Worm (Caenorhabditis elegans) whole organism, L3 larva: ENCODE data around the gene let-92.

Source experiments
- R02D3.7 ChIP-seq: fragments of 150-350 bp; optimal IDR thresholded peaks from 2 replicates; lab custom pipeline; 2014; ENCODE audit warnings: missing biosample characterization, missing genetic modification characterization
- ZK546.5 ChIP-seq: sonication (generic microtip); optimal IDR thresholded peaks from 2 replicates; lab custom pipeline; 2017; ENCODE audit warnings: missing biosample characterization, missing genetic modification characterization
- aly-2 ChIP-seq: fragments of 150-350 bp; optimal IDR thresholded peaks from 2 replicates; lab custom pipeline; 2014; ENCODE audit warnings: missing biosample characterization, missing genetic modification characterization
- ceh-16 ChIP-seq: sonication (generic microtip); optimal IDR thresholded peaks from 2 replicates; lab custom pipeline; 2017; ENCODE audit warnings: missing biosample characterization, missing genetic modification characterization
- ceh-28 ChIP-seq: fragments of 150-350 bp; optimal IDR thresholded peaks from 2 replicates; lab custom pipeline; 2014; ENCODE audit warnings: missing biosample characterization, missing genetic modification reagents, missing genetic modification characterization
- ceh-82 ChIP-seq: fragments of 150-350 bp; optimal IDR thresholded peaks from 2 replicates; lab custom pipeline; 2014; ENCODE audit warnings: missing biosample characterization, missing genetic modification characterization
- ceh-9 ChIP-seq: sonication (generic microtip); optimal IDR thresholded peaks from 2 replicates; lab custom pipeline; 2018; ENCODE audit warnings: missing biosample characterization, missing genetic modification characterization
- daf-12 ChIP-seq: fragments of 150-350 bp; optimal IDR thresholded peaks from 2 replicates; lab custom pipeline; 2014; ENCODE audit warnings: missing biosample characterization, missing genetic modification reagents, missing genetic modification characterization
- egl-27 ChIP-seq: sonication (generic microtip); optimal IDR thresholded peaks from 4 replicates; lab custom pipeline; 2017; ENCODE audit warnings: missing biosample characterization, missing genetic modification reagents, missing genetic modification characterization
- egl-5 ChIP-seq: fragments of 150-350 bp; optimal IDR thresholded peaks from 2 replicates; lab custom pipeline; 2017; ENCODE audit warnings: missing biosample characterization, missing genetic modification reagents, missing genetic modification characterization, inconsistent platforms
- elt-1 ChIP-seq: fragments of 150-350 bp; optimal IDR thresholded peaks from 2 replicates; lab custom pipeline; 2014; ENCODE audit warnings: missing biosample characterization, missing genetic modification characterization
- elt-2 ChIP-seq: sonication (generic microtip); optimal IDR thresholded peaks from 2 replicates; lab custom pipeline; 2016; ENCODE audit warnings: missing genetic modification reagents, mild to moderate bottlenecking, missing genetic modification characterization, missing compliant biosample characterization
- elt-3 ChIP-seq, 3 experiments: fragments of 150-350 bp in 1 of 3; sonication (generic microtip) in 2 of 3; optimal IDR thresholded peaks; 2 replicates in 2 of 3; 4 replicates in 1 of 3; lab custom pipeline; 2014 to 2017; ENCODE audit warnings: missing biosample characterization in 3 of 3, missing genetic modification characterization in 3 of 3
- eor-1 ChIP-seq, 2 experiments: fragments of 150-350 bp; optimal IDR thresholded peaks; 2 replicates each; lab custom pipeline; 2014 to 2018; ENCODE audit warnings: missing biosample characterization in 2 of 2, missing genetic modification characterization in 2 of 2
- fkh-10 ChIP-seq: sonication (generic microtip); optimal IDR thresholded peaks from 2 replicates; lab custom pipeline; 2017; ENCODE audit warnings: missing biosample characterization, missing genetic modification reagents, missing genetic modification characterization
- lin-15B ChIP-seq: fragments of 150-350 bp; optimal IDR thresholded peaks from 2 replicates; lab custom pipeline; 2014; ENCODE audit warnings: missing biosample characterization, missing genetic modification characterization
- lin-39 ChIP-seq: fragments of 150-350 bp; optimal IDR thresholded peaks from 2 replicates; lab custom pipeline; 2018; ENCODE audit warnings: missing biosample characterization, missing genetic modification reagents, missing genetic modification characterization
- lsy-12 ChIP-seq: sonication (generic microtip); optimal IDR thresholded peaks from 2 replicates; lab custom pipeline; 2016; ENCODE audit warnings: mild to moderate bottlenecking, missing genetic modification characterization, missing compliant biosample characterization
- mdl-1 ChIP-seq: fragments of 150-350 bp; optimal IDR thresholded peaks from 2 replicates; lab custom pipeline; 2014; ENCODE audit warnings: missing biosample characterization, missing genetic modification characterization
- mml-1 ChIP-seq: fragments of 150-350 bp; sonication (generic microtip); optimal IDR thresholded peaks from 3 replicates; lab custom pipeline; 2014; ENCODE audit warnings: missing biosample characterization, missing genetic modification characterization
- nfya-1 ChIP-seq: sonication (generic microtip); optimal IDR thresholded peaks from 2 replicates; lab custom pipeline; 2017; ENCODE audit warnings: missing genetic modification characterization, mild to moderate bottlenecking, missing compliant biosample characterization, antibody characterized with exemption, moderate library complexity; ENCODE audit not compliant: insufficient read depth
- nhr-11 ChIP-seq: fragments of 150-350 bp; optimal IDR thresholded peaks from 2 replicates; lab custom pipeline; 2014; ENCODE audit warnings: missing biosample characterization, missing genetic modification characterization
- nhr-12 ChIP-seq: fragments of 150-350 bp; optimal IDR thresholded peaks from 2 replicates; lab custom pipeline; 2014; ENCODE audit warnings: missing biosample characterization, missing genetic modification characterization
- nhr-23 ChIP-seq: fragments of 150-350 bp; optimal IDR thresholded peaks from 2 replicates; lab custom pipeline; 2014; ENCODE audit warnings: missing biosample characterization, missing genetic modification reagents, missing genetic modification characterization
- nhr-25 ChIP-seq: sonication (generic microtip); optimal IDR thresholded peaks from 2 replicates; lab custom pipeline; 2017; ENCODE audit warnings: missing biosample characterization, missing genetic modification characterization
- nhr-28 ChIP-seq: fragments of 150-350 bp; optimal IDR thresholded peaks from 2 replicates; lab custom pipeline; 2014; ENCODE audit warnings: missing biosample characterization, missing genetic modification characterization
- nhr-43 ChIP-seq: sonication (generic microtip); optimal IDR thresholded peaks from 2 replicates; lab custom pipeline; 2016; ENCODE audit warnings: mild to moderate bottlenecking, missing genetic modification characterization, missing compliant biosample characterization; ENCODE audit not compliant: poor library complexity, severe bottlenecking
- nhr-67 ChIP-seq: fragments of 150-350 bp; optimal IDR thresholded peaks from 2 replicates; lab custom pipeline; 2014; ENCODE audit warnings: missing biosample characterization, missing genetic modification characterization
- nhr-76 ChIP-seq: fragments of 150-350 bp; sonication (generic microtip); optimal IDR thresholded peaks from 5 replicates; lab custom pipeline; 2014; ENCODE audit warnings: missing biosample characterization, missing genetic modification characterization
- nhr-77 ChIP-seq: fragments of 150-350 bp; optimal IDR thresholded peaks from 2 replicates; lab custom pipeline; 2014; ENCODE audit warnings: missing biosample characterization, missing genetic modification characterization
- pha-4 ChIP-seq: fragments of 150-350 bp; optimal IDR thresholded peaks from 2 replicates; lab custom pipeline; 2014; ENCODE audit warnings: missing biosample characterization, missing genetic modification reagents, missing genetic modification characterization
- pqm-1 ChIP-seq: fragments of 150-350 bp; optimal IDR thresholded peaks from 2 replicates; lab custom pipeline; 2017; ENCODE audit warnings: missing biosample characterization, missing genetic modification characterization, inconsistent platforms
- sea-2 ChIP-seq: fragments of 150-350 bp; sonication (generic microtip); optimal IDR thresholded peaks from 4 replicates; lab custom pipeline; 2014; ENCODE audit warnings: missing biosample characterization, missing genetic modification reagents, missing genetic modification characterization
- snpc-4 ChIP-seq: fragments of 150-350 bp; optimal IDR thresholded peaks from 2 replicates; lab custom pipeline; 2014; ENCODE audit warnings: missing biosample characterization, missing genetic modification characterization
- tbx-2 ChIP-seq: sonication (generic microtip); optimal IDR thresholded peaks from 2 replicates; lab custom pipeline; 2016; ENCODE audit warnings: mild to moderate bottlenecking, missing genetic modification characterization, missing compliant biosample characterization
- unc-39 ChIP-seq: sonication (generic microtip); optimal IDR thresholded peaks from 4 replicates; lab custom pipeline; 2017; ENCODE audit warnings: missing biosample characterization, missing genetic modification characterization
- unc-62 ChIP-seq: fragments of 150-350 bp; sonication (generic microtip); optimal IDR thresholded peaks from 4 replicates; lab custom pipeline; 2014; ENCODE audit warnings: missing biosample characterization, missing genetic modification reagents, missing genetic modification characterization
- ztf-11 ChIP-seq: fragments of 150-350 bp; optimal IDR thresholded peaks from 2 replicates; lab custom pipeline; 2014; ENCODE audit warnings: missing biosample characterization, missing genetic modification characterization
- ztf-4 ChIP-seq: fragments of 150-350 bp; optimal IDR thresholded peaks from 2 replicates; lab custom pipeline; 2014; ENCODE audit warnings: missing biosample characterization, missing genetic modification characterization

Gene let-92

DNA sequence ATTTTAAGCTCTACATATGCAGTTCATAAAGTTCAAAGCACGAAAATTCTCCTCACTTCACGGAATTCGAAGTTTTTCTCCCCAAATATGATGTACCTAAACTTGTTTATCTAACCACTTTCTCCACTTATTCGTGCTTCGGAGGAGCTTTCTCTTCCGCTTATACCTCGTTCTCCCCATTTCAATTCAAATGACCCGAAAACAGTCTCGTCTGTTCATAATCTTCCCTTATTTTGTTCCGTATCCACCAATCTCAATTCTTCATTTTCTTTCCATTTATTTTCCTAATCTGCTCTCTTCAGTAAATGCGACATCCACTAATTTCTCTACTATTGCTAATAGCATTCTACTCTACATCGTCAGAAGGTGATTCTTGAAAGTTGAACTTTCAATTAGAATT lies 27.1 kb downstream of the let-92 start, which contains the start of gene let-653:
let-653 (plus strand) TSS at position 301 of the 400 bp plus-strand sequence.
- TF ChIP-seq ceh-16 (tag; lab: Kevin White, UChicago) (no peak), nhr-25 (tag; lab: Kevin White, UChicago) (no peak), mdl-1 (tag; lab: Kevin White, UChicago) (no peak), mml-1 (tag; lab: Kevin White, UChicago) (no peak), nhr-12 (tag; lab: Kevin White, UChicago) (no peak), ceh-28 (tag; lab: Kevin White, UChicago) (no peak), aly-2 (tag; lab: Kevin White, UChicago) (no peak), R02D3.7 (tag; lab: Kevin White, UChicago) (no peak), daf-12 (tag; lab: Kevin White, UChicago) (no peak), fkh-10 (GFP tag; lab: Kevin White, UChicago) (no peak), nfya-1 (no peak)

DNA sequence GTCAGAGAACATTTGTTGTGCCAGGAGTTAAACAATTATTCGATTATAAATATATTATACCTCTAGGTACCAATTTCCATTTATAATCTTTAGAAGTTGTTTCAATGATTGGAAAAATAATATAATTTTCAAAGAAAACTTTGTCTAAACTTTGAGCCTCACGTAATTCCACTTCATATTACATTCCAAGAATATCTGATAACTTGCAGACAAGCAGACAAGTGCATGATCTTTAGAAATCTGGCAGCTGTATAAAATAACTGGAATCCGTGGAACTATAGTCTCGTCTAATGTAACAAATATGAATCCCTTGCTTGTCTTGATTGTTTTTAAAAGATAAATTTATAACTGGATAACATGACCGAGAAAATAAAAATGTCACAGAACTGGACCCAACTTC lies 34.3 kb downstream of the let-92 start:
- no peak for TF ChIP-seq elt-2 (tag; lab: Kevin White, UChicago)
- TF ChIP-seq, all 47 proteins: peak for 0

DNA sequence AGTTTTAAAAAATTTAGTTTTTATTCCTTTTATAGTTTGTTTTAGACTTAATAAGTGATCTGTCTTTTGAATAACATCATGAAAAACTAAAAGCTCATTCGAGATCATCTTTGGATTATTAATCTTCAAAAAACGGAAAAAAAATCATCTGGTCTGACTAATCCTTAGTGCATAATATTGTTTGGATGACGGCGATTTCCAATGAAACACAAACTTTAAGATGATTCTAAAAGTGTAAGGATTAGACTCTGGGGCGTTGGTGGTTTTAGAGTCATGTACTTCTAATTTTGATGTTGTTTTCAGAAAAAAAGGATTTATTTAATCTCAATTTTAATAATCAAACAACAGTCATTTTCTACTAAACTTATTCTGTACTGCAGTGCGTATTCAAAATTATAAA lies 35.1 kb downstream of the let-92 start:
- TF ChIP-seq tbx-2 (tag; lab: Kevin White, UChicago) (no peak), aly-2 (tag; lab: Kevin White, UChicago) (no peak), lin-39 (tag; lab: Kevin White, UChicago) (no peak), sea-2 (GFP tag; lab: Kevin White, UChicago) (no peak), egl-5 (tag; lab: Kevin White, UChicago) (no peak), ceh-28 (tag; lab: Kevin White, UChicago) (no peak), lin-15B (tag; lab: Kevin White, UChicago) (no peak), daf-12 (tag; lab: Kevin White, UChicago) (no peak), ceh-16 (tag; lab: Kevin White, UChicago) (no peak), nhr-76 (tag; lab: Kevin White, UChicago) (no peak), ceh-9 (tag; lab: Kevin White, UChicago) (no peak), elt-1 (tag; lab: Kevin White, UChicago) (no peak), pha-4 (tag; lab: Kevin White, UChicago) (no peak), nhr-25 (tag; lab: Kevin White, UChicago) (no peak), nhr-28 (tag; lab: Kevin White, UChicago) (no peak), nfya-1 (no peak), unc-39 (tag; lab: Kevin White, UChicago) (no peak)
- TF ChIP-seq, all 47 proteins: peak for 0

DNA sequence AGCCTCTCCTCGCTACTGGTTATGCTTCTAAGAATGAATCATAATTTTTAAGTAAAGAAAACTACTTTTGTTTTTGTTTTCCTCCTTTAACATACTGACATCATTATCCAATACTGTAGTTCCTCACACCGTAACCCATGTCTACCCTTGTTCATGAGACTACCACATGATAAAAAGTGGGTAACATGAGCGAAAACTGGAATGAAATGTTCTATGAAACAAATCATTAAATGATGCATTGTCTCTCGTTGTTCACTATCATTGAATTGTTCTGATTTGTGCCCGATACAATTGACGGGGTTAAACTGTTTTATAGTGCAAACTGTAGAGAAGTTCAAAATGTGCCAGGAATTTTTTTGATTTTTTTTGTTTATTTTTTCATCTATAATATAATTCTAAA lies 39.5 kb downstream of the let-92 start:
- no peak for TF ChIP-seq ceh-28 (tag; lab: Kevin White, UChicago)
- TF ChIP-seq unc-62 (GFP tag; lab: Kevin White, UChicago), result no peak
- TF ChIP-seq egl-27 (tag; lab: Kevin White, UChicago), result no peak
- TF ChIP-seq elt-1 (tag; lab: Kevin White, UChicago), result no peak
- peak in 2 of 3 experiments; percentile 28 to 36 for TF ChIP-seq elt-3 (tag; optimal IDR thresholded peaks at IDR 0.05; lab: Kevin White, UChicago)
- TF ChIP-seq pqm-1 (tag; lab: Kevin White, UChicago), result peak; percentile 48
- TF ChIP-seq ceh-9 (tag; lab: Kevin White, UChicago), result no peak
- no peak for TF ChIP-seq daf-12 (tag; lab: Kevin White, UChicago)
- TF ChIP-seq nfya-1, result peak; percentile 47
- TF ChIP-seq pha-4 (tag; lab: Kevin White, UChicago), result no peak
- TF ChIP-seq nhr-11 (tag; lab: Kevin White, UChicago), result no peak
- peak; percentile 47 for TF ChIP-seq nhr-25 (tag; lab: Kevin White, UChicago)
- no peak for TF ChIP-seq ZK546.5 (tag; lab: Kevin White, UChicago)
- TF ChIP-seq mml-1 (tag; lab: Kevin White, UChicago), result no peak
- peak; percentile 93 for TF ChIP-seq nhr-43 (tag; lab: Kevin White, UChicago)
- no peak for TF ChIP-seq ztf-4 (tag; lab: Kevin White, UChicago)
- TF ChIP-seq lin-39 (tag; lab: Kevin White, UChicago), result no peak
- no peak for TF ChIP-seq tbx-2 (tag; lab: Kevin White, UChicago)
- no peak for TF ChIP-seq fkh-10 (GFP tag; lab: Kevin White, UChicago)
- no peak for TF ChIP-seq lsy-12
- TF ChIP-seq eor-1 (tag; optimal IDR thresholded peaks at IDR 0.05; lab: Kevin White, UChicago), result no peak
- TF ChIP-seq ztf-11 (tag; lab: Kevin White, UChicago), result no peak
- no peak for TF ChIP-seq nhr-77 (tag; lab: Kevin White, UChicago)
- no peak for TF ChIP-seq unc-39 (tag; lab: Kevin White, UChicago)
- TF ChIP-seq nhr-67 (tag; lab: Kevin White, UChicago), result no peak
- peak; percentile 13 for TF ChIP-seq elt-2 (tag; lab: Kevin White, UChicago)
- TF ChIP-seq lin-15B (tag; lab: Kevin White, UChicago), result no peak
- TF ChIP-seq ceh-82, result no peak
- TF ChIP-seq snpc-4 (tag; lab: Kevin White, UChicago), result no peak
- TF ChIP-seq nhr-23 (tag; lab: Kevin White, UChicago), result peak; percentile 74
- TF ChIP-seq sea-2 (GFP tag; lab: Kevin White, UChicago), result no peak
